Fruit fly (Drosophila melanogaster) whole organism, embryonic: ENCODE results near the gene Bx.
A peak's percentile ranks its signal among the peaks of the same experiment; 100 is the strongest.

Source experiments
- Abd-B ChIP-seq: fragments of 200-800 bp; sonication (Bioruptor generic); optimal IDR thresholded peaks from 2 replicates; lab custom pipeline; 2018; ENCODE audit warnings: missing biosample characterization, mild to moderate bottlenecking, missing genetic modification characterization, moderate library complexity
- Antp ChIP-seq: fragments of 200-800 bp; sonication (Bioruptor generic); optimal IDR thresholded peaks from 3 replicates; lab custom pipeline; 2016; ENCODE audit warnings: missing biosample characterization, missing genetic modification characterization
- Awh ChIP-seq: fragments of 200-800 bp; sonication (Bioruptor generic); IDR thresholded peaks from 2 replicates; pipeline ENCODE4, ENCODE4 v1.3.6; 2022; ENCODE audit warnings: missing biosample characterization, missing genetic modification characterization
- CG11398 ChIP-seq: fragments of 200-800 bp; sonication (Bioruptor generic); optimal IDR thresholded peaks from 2 replicates; lab custom pipeline; 2016; ENCODE audit warnings: missing biosample characterization, missing genetic modification characterization
- CG11696 ChIP-seq: fragments of 200-800 bp; sonication (Bioruptor generic); IDR thresholded peaks from 2 replicates; pipeline ENCODE4 v1.3.6; 2022; ENCODE audit warnings: missing biosample characterization, missing genetic modification characterization
- CG11723 ChIP-seq: fragments of 200-800 bp; sonication (Bioruptor generic); optimal IDR thresholded peaks from 2 replicates; lab custom pipeline; 2017; ENCODE audit warnings: missing biosample characterization, mild to moderate bottlenecking, missing genetic modification characterization
- CG12299 ChIP-seq: fragments of 200-800 bp; sonication (Bioruptor generic); optimal IDR thresholded peaks from 2 replicates; lab custom pipeline; 2018; ENCODE audit warnings: missing biosample characterization, mild to moderate bottlenecking, missing genetic modification characterization
- CG12391 ChIP-seq: fragments of 200-800 bp; sonication (Bioruptor generic); optimal IDR thresholded peaks from 3 replicates; lab custom pipeline; 2018; ENCODE audit warnings: missing biosample characterization, mild to moderate bottlenecking, missing genetic modification characterization, moderate library complexity
- CG14014 ChIP-seq: fragments of 200-800 bp; sonication (Bioruptor generic); IDR thresholded peaks from 2 replicates; pipeline ENCODE4 v1.3.6; 2022; ENCODE audit warnings: missing biosample characterization, missing genetic modification characterization
- CG14050 ChIP-seq: fragments of 200-800 bp; sonication (Bioruptor generic); IDR thresholded peaks from 3 replicates; pipeline ENCODE4 v1.3.6; 2022; ENCODE audit warnings: missing biosample characterization, missing genetic modification characterization
- CG14441 ChIP-seq: fragments of 200-800 bp; sonication (Bioruptor generic); IDR thresholded peaks from 2 replicates; pipeline ENCODE4 v1.3.6; 2022; ENCODE audit warnings: missing biosample characterization, missing genetic modification characterization
- CG1603 ChIP-seq: fragments of 200-800 bp; sonication (Bioruptor generic); optimal IDR thresholded peaks from 2 replicates; lab custom pipeline; 2019; ENCODE audit warnings: missing biosample characterization, mild to moderate bottlenecking, missing genetic modification characterization, moderate library complexity
- CG16863 ChIP-seq: fragments of 200-800 bp; sonication (Bioruptor generic); optimal IDR thresholded peaks from 3 replicates; lab custom pipeline; 2016; ENCODE audit warnings: missing biosample characterization, missing genetic modification characterization
- CG17186 ChIP-seq: fragments of 200-800 bp; sonication (Bioruptor generic); optimal IDR thresholded peaks from 3 replicates; lab custom pipeline; 2017; ENCODE audit warnings: missing biosample characterization, missing genetic modification reagents, missing genetic modification characterization
- CG3163 ChIP-seq: fragments of 200-800 bp; sonication (Bioruptor generic); optimal IDR thresholded peaks from 3 replicates; lab custom pipeline; 2016; ENCODE audit warnings: missing biosample characterization, missing genetic modification characterization
- CG4404 ChIP-seq: fragments of 200-800 bp; sonication (Bioruptor generic); IDR thresholded peaks from 2 replicates; pipeline ENCODE4 v1.3.6; 2022; ENCODE audit warnings: missing biosample characterization, missing genetic modification characterization
- CG4730 ChIP-seq: fragments of 200-800 bp; sonication (Bioruptor generic); IDR thresholded peaks from 2 replicates; pipeline ENCODE4 v1.3.6; 2022; ENCODE audit warnings: missing biosample characterization, missing genetic modification characterization
- CG4854 ChIP-seq: fragments of 200-800 bp; sonication (Bioruptor generic); optimal IDR thresholded peaks from 2 replicates; lab custom pipeline; 2016; ENCODE audit warnings: missing biosample characterization, missing genetic modification characterization, inconsistent platforms
- CG5953 ChIP-seq: fragments of 200-800 bp; sonication (Bioruptor generic); IDR thresholded peaks from 2 replicates; pipeline ENCODE4 v1.3.6; 2022; ENCODE audit warnings: missing biosample characterization, missing genetic modification characterization
- CG6175 ChIP-seq: fragments of 200-800 bp; sonication (Bioruptor generic); IDR thresholded peaks from 3 replicates; pipeline ENCODE4 v1.3.6; 2022; ENCODE audit warnings: missing biosample characterization, missing genetic modification characterization
- CG6654 ChIP-seq: fragments of 200-800 bp; sonication (Bioruptor generic); optimal IDR thresholded peaks from 2 replicates; lab custom pipeline; 2017; ENCODE audit warnings: missing biosample characterization, mild to moderate bottlenecking, missing genetic modification characterization
- CG8478 ChIP-seq: fragments of >200 bp; optimal IDR thresholded peaks from 2 replicates; lab custom pipeline; 2018
- CG9876 ChIP-seq: fragments of 200-800 bp; sonication (Bioruptor generic); optimal IDR thresholded peaks from 2 replicates; lab custom pipeline; 2016; ENCODE audit warnings: missing biosample characterization, missing genetic modification characterization
- CoRest ChIP-seq: fragments of 200-800 bp; sonication (Bioruptor generic); optimal IDR thresholded peaks from 3 replicates; lab custom pipeline; 2018; ENCODE audit warnings: missing biosample characterization, mild to moderate bottlenecking, missing genetic modification characterization, moderate library complexity
- CrebB ChIP-seq: fragments of 200-800 bp; sonication (Bioruptor generic); optimal IDR thresholded peaks from 3 replicates; lab custom pipeline; 2018; ENCODE audit warnings: missing biosample characterization, mild to moderate bottlenecking, missing genetic modification characterization
- D19B ChIP-seq: fragments of 200-800 bp; sonication (Bioruptor generic); optimal IDR thresholded peaks from 2 replicates; lab custom pipeline; 2017; ENCODE audit warnings: missing biosample characterization, mild to moderate bottlenecking, missing genetic modification characterization
- Doc3 ChIP-seq: fragments of 200-800 bp; sonication (Bioruptor generic); IDR thresholded peaks from 3 replicates; pipeline ENCODE4 v1.3.6; 2022; ENCODE audit warnings: missing biosample characterization, missing genetic modification characterization; ENCODE audit not compliant: partially characterized antibody
- E2f2 ChIP-seq: fragments of 200-800 bp; sonication (Bioruptor generic); IDR thresholded peaks from 2 replicates; pipeline ENCODE4 v1.3.6; 2022; ENCODE audit warnings: missing biosample characterization, missing genetic modification characterization
- HLHmδ ChIP-seq: fragments of 200-800 bp; sonication (Bioruptor generic); optimal IDR thresholded peaks from 2 replicates; lab custom pipeline; 2018; ENCODE audit warnings: missing biosample characterization, mild to moderate bottlenecking, missing genetic modification characterization, moderate library complexity
- Sin3A ChIP-seq: fragments of >200 bp; optimal IDR thresholded peaks from 2 replicates; lab custom pipeline; 2018
- Sry-δ ChIP-seq: fragments of 200-800 bp; sonication (Bioruptor generic); optimal IDR thresholded peaks from 2 replicates; lab custom pipeline; 2016; ENCODE audit warnings: missing biosample characterization, missing genetic modification characterization
- Trl ChIP-seq, 3 experiments: fragments of >200 bp in 2 of 3; fragments of 200-800 bp in 1 of 3; sonication (Bioruptor generic) in 1 of 3; optimal IDR thresholded peaks; 2 replicates in 1 of 3; 3 replicates in 2 of 3; lab custom pipeline; 2016 to 2017; ENCODE audit warnings: missing biosample characterization in 1 of 3, missing genetic modification characterization in 1 of 3
- aop ChIP-seq: fragments of 200-800 bp; sonication (Bioruptor generic); IDR thresholded peaks from 2 replicates; pipeline ENCODE4 v1.3.6; 2022; ENCODE audit warnings: missing biosample characterization, missing genetic modification characterization
- ase ChIP-seq: fragments of 200-800 bp; sonication (Bioruptor generic); IDR thresholded peaks from 3 replicates; pipeline ENCODE4 v1.3.6; 2022; ENCODE audit warnings: missing biosample characterization, missing genetic modification characterization
- bcd ChIP-seq: fragments of 200-800 bp; sonication (Bioruptor generic); optimal IDR thresholded peaks from 2 replicates; lab custom pipeline; 2017; ENCODE audit warnings: missing biosample characterization, mild to moderate bottlenecking, missing genetic modification characterization
- cas ChIP-seq: fragments of 200-800 bp; sonication (Bioruptor generic); IDR thresholded peaks from 2 replicates; pipeline ENCODE4 v1.3.6; 2022; ENCODE audit warnings: missing biosample characterization, missing genetic modification characterization
- crol ChIP-seq: fragments of 200-800 bp; sonication (Bioruptor generic); IDR thresholded peaks from 2 replicates; pipeline ENCODE4 v1.3.6; 2022; ENCODE audit warnings: missing biosample characterization, missing genetic modification characterization
- crp ChIP-seq, 2 experiments: fragments of 200-800 bp; sonication (Bioruptor generic); optimal IDR thresholded peaks; 2 replicates in 1 of 2; 3 replicates in 1 of 2; lab custom pipeline; 2017; ENCODE audit warnings: missing biosample characterization in 2 of 2, missing genetic modification characterization in 2 of 2, mild to moderate bottlenecking in 1 of 2, moderate library complexity in 1 of 2
- gfzf ChIP-seq: fragments of 200-800 bp; sonication (Bioruptor generic); optimal IDR thresholded peaks from 2 replicates; lab custom pipeline; 2016; ENCODE audit warnings: missing biosample characterization, mild to moderate bottlenecking, missing genetic modification characterization, moderate library complexity
- grau ChIP-seq: fragments of 200-800 bp; optimal IDR thresholded peaks from 3 replicates; lab custom pipeline; 2019; ENCODE audit warnings: missing biosample characterization, mild to moderate bottlenecking, missing genetic modification characterization, moderate library complexity
- jigr1 ChIP-seq: fragments of 200-800 bp; sonication (Bioruptor generic); IDR thresholded peaks from 3 replicates; pipeline ENCODE4 v1.3.6; 2022; ENCODE audit warnings: missing biosample characterization, missing genetic modification characterization
- nerfin-2 ChIP-seq: fragments of 200-800 bp; sonication (Bioruptor generic); IDR thresholded peaks from 2 replicates; pipeline ENCODE4 v1.3.6; 2022; ENCODE audit warnings: missing biosample characterization, missing genetic modification characterization; ENCODE audit not compliant: partially characterized antibody
- odd ChIP-seq: fragments of 200-800 bp; sonication (Bioruptor generic); optimal IDR thresholded peaks from 2 replicates; lab custom pipeline; 2017; ENCODE audit warnings: missing biosample characterization, mild to moderate bottlenecking, missing genetic modification characterization
- peb ChIP-seq: fragments of 200-800 bp; sonication (Bioruptor generic); IDR thresholded peaks from 2 replicates; pipeline ENCODE4 v1.3.6; 2022; ENCODE audit warnings: missing biosample characterization, missing genetic modification characterization
- pum ChIP-seq: fragments of 200-800 bp; sonication (Bioruptor generic); optimal IDR thresholded peaks from 2 replicates; lab custom pipeline; 2016; ENCODE audit warnings: missing biosample characterization, missing genetic modification characterization
- repo ChIP-seq: fragments of 200-800 bp; sonication (Bioruptor generic); optimal IDR thresholded peaks from 2 replicates; lab custom pipeline; 2016; ENCODE audit warnings: missing biosample characterization, missing genetic modification characterization
- slbo ChIP-seq: fragments of 200-800 bp; sonication (Bioruptor generic); IDR thresholded peaks from 2 replicates; pipeline ENCODE4 v1.3.6; 2022; ENCODE audit warnings: missing biosample characterization, missing genetic modification characterization
- sna ChIP-seq: fragments of 200-800 bp; sonication (Bioruptor generic); IDR thresholded peaks from 2 replicates; pipeline ENCODE4 v1.3.6; 2022; ENCODE audit warnings: missing biosample characterization, missing genetic modification characterization; ENCODE audit not compliant: partially characterized antibody
- tll ChIP-seq, 2 experiments: fragments of 200-800 bp in 1 of 2; fragments of >200 bp in 1 of 2; sonication (Bioruptor generic) in 1 of 2; optimal IDR thresholded peaks; 2 replicates each; lab custom pipeline; 2017 to 2019; ENCODE audit warnings: missing biosample characterization in 2 of 2, missing genetic modification characterization in 2 of 2, mild to moderate bottlenecking in 1 of 2, moderate library complexity in 1 of 2
- unc-4 ChIP-seq: fragments of 200-800 bp; sonication (Bioruptor generic); IDR thresholded peaks from 2 replicates; pipeline ENCODE4 v1.3.6; 2022; ENCODE audit warnings: missing biosample characterization, missing genetic modification characterization; ENCODE audit not compliant: partially characterized antibody
- zf30C ChIP-seq: fragments of 200-800 bp; sonication (Bioruptor generic); optimal IDR thresholded peaks from 3 replicates; lab custom pipeline; 2018; ENCODE audit warnings: missing biosample characterization, mild to moderate bottlenecking, missing genetic modification characterization

Bx gene

DNA sequence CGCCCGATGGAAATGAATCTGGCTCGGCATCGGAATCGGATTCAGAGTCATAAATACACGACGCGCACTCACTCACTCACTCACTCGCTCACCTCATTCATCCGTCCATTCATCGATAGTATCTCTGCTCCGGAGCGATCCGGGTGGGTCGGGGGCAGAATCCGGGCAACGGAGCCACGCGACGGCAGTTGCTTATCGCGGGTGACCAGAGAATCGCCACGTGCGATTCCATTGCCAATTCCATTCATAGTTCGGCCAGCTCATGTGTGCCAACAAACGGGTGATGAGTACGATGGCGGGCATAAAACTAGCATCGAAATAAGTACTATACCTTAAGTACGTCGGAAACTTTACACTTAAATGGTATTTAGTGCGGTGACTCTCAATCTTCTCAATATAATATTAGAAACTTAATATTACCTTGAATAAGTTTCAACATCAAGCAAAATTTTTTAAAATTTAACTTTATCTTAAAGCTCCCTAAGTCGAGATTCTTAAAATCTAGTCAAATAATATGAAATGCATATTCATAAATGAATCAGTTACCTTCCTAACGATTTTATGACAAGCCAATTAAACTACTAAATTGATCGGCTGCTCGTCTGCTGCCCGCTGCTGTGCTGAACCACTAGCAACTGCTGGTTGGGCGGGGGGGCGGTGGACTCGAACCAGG, 9.5 kb downstream of the Bx start (continued):
- TF ChIP-seq D19B (no peak), CG14014 (GFP tag; lab: Robert Waterston, UW) (no peak), ase (no peak), bcd (GFP tag; lab: Kevin White, UChicago) (peak; percentile 51), CG14441 (GFP tag; lab: Robert Waterston, UW) (no peak), odd (GFP tag; lab: Kevin White, UChicago) (peak; percentile 9), Sry-δ (GFP tag; lab: Kevin White, UChicago) (no peak), CG3163 (GFP tag; lab: Kevin White, UChicago) (no peak), jigr1 (GFP tag; lab: Robert Waterston, UW) (no peak), slbo (GFP tag; lab: Robert Waterston, UW) (no peak), CG5953 (GFP tag; lab: Robert Waterston, UW) (no peak), CG9876 (GFP tag; lab: Kevin White, UChicago) (no peak), CG4730 (GFP tag; lab: Robert Waterston, UW) (no peak), unc-4 (GFP tag; lab: Robert Waterston, UW) (no peak), CG17186 (GFP tag; lab: Kevin White, UChicago) (no peak), CG6175 (no peak), crol (GFP tag; lab: Robert Waterston, UW) (0 out of 2 replicates have a peak, but pooled peaks have one; percentile 10), cas (no peak), Trl (optimal IDR thresholded peaks at IDR 0.05; lab: Kevin White, UChicago) (no peak), Trl (GFP tag; optimal IDR thresholded peaks at IDR 0.05; lab: Kevin White, UChicago) (no peak), CG14050 (no peak), CrebB (tag; lab: Kevin White, UChicago) (no peak), Antp (GFP tag; lab: Kevin White, UChicago) (no peak), gfzf (GFP tag; lab: Kevin White, UChicago) (no peak), CG12391 (tag; lab: Kevin White, UChicago) (peak; percentile 43), zf30C (GFP tag; lab: Kevin White, UChicago) (no peak), Awh (GFP tag; lab: Robert Waterston, UW) (no peak), CG4854 (GFP tag; lab: Kevin White, UChicago) (no peak), CG11723 (GFP tag; lab: Kevin White, UChicago) (no peak), crp (GFP tag; optimal IDR thresholded peaks at IDR 0.05; lab: Kevin White, UChicago) (no peak), CG11398 (GFP tag; lab: Kevin White, UChicago) (no peak), CG1603 (peak; percentile 3), nerfin-2 (GFP tag; lab: Robert Waterston, UW) (no peak), CG11696 (GFP tag; lab: Robert Waterston, UW) (peak; percentile 76), CG6654 (peak; percentile 5), CG16863 (GFP tag; lab: Kevin White, UChicago) (no peak), Abd-B (GFP tag; lab: Kevin White, UChicago) (peak; percentile 14), pum (GFP tag; lab: Kevin White, UChicago) (no peak), peb (GFP tag; lab: Robert Waterston, UW) (no peak), grau (peak; percentile 47), HLHmδ (GFP tag; lab: Kevin White, UChicago) (no peak), sna (no peak), Doc3 (GFP tag; lab: Robert Waterston, UW) (no peak), CG12299 (tag; lab: Kevin White, UChicago) (no peak), CG8478 (lab: Kevin White, UChicago) (no peak), Sin3A (lab: Kevin White, UChicago) (no peak), repo (GFP tag; lab: Kevin White, UChicago) (no peak), tll (GFP tag; optimal IDR thresholded peaks at IDR 0.05; lab: Kevin White, UChicago) (no peak), E2f2 (no peak), CoRest (tag; lab: Kevin White, UChicago) (peak; percentile 43), CG4404 (GFP tag; lab: Robert Waterston, UW) (no peak), aop (GFP tag; lab: Robert Waterston, UW) (no peak)
